Worm (Caenorhabditis elegans): ENCODE results near the gene T04C12.33.

T04C12.33 gene

DNA sequence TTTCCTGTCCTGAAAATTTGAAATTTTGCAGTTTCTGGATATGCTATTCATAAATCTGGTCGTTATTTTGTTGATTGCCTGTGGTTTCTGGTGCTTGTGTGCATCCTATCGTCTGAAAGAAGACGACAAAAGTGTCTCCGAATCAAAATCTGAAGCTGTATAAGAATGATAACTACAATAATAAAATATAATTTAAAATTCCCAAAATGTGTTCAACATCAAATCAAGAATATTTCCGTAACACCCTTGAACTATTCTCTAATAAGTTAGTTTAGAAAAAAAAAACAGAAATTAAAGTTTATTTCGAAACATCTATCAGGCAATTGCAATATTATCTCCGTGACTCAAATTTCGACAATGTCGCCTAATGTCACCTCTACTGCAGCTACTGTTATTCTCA lies 11.5 kb upstream of the T04C12.33 start, which contains the start of gene C45B11.8:
TSS of gene C45B11.8 (plus strand) at position 301 of the 400 bp plus-strand sequence.
- TF ChIP-seq mab-5 (tag; optimal IDR thresholded peaks at IDR 0.05) = no peak
- no peak for TF ChIP-seq unc-62 (GFP tag; optimal IDR thresholded peaks at IDR 0.05)
- no peak for TF ChIP-seq elt-3 (tag; optimal IDR thresholded peaks at IDR 0.05)
- TF ChIP-seq lsy-2 (tag; optimal IDR thresholded peaks at IDR 0.05) = no peak
- no peak for TF ChIP-seq R02D3.7 (tag; optimal IDR thresholded peaks at IDR 0.05)
- TF ChIP-seq ztf-1 (GFP tag; conservative IDR thresholded peaks at IDR 0.05) = no peak
- TF ChIP-seq ztf-4 (tag; optimal IDR thresholded peaks at IDR 0.05) = no peak
- no peak for TF ChIP-seq mbf-1 (tag; optimal IDR thresholded peaks at IDR 0.05)
- no peak for TF ChIP-seq crh-2 (tag; optimal IDR thresholded peaks at IDR 0.05)
- TF ChIP-seq Y55F3AM.14 (GFP tag; optimal IDR thresholded peaks at IDR 0.05) = no peak
- TF ChIP-seq ztf-11 (tag; optimal IDR thresholded peaks at IDR 0.05) = no peak
- no peak for TF ChIP-seq gmeb-1 (tag; optimal IDR thresholded peaks at IDR 0.05)
- TF ChIP-seq peb-1 (tag; optimal IDR thresholded peaks at IDR 0.05) = no peak

DNA sequence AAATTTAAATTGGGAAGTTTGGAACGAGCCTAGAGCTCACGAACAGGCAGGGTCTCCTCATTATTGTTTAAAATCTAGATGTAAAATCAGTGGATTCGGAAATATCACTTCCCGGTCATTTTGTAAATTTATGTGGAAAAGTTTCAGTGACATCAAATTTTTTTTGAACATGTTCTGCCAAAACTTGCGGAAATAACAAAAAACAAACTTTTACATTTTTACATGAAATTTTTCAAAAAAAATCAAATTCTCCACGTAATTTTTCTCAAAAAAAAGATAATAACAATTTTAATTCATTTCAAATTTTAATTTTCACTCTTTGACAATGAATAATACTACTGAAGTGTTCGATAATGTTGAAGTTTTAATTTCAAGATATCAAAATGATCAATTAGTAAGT lies 10.5 kb upstream of the T04C12.33 start, which contains the start of gene C45B11.5:
TSS of gene C45B11.5 (plus strand) at position 301 of the 400 bp plus-strand sequence.
- TF ChIP-seq nhr-11 (tag; optimal IDR thresholded peaks at IDR 0.05) (no peak), C34F6.9 (tag; optimal IDR thresholded peaks at IDR 0.05) (no peak), egl-27 (tag; optimal IDR thresholded peaks at IDR 0.05) (no peak), mab-5 (tag; optimal IDR thresholded peaks at IDR 0.05) (no peak), skn-1 (tag; optimal IDR thresholded peaks at IDR 0.05) (no peak), nhr-25 (tag; optimal IDR thresholded peaks at IDR 0.05) (no peak), F13H6.1 (tag; optimal IDR thresholded peaks at IDR 0.05) (no peak), peb-1 (tag; optimal IDR thresholded peaks at IDR 0.05) (no peak), crh-2 (tag; optimal IDR thresholded peaks at IDR 0.05) (no peak), ztf-1 (GFP tag; conservative IDR thresholded peaks at IDR 0.05) (no peak), nhr-21 (tag; optimal IDR thresholded peaks at IDR 0.05) (no peak), Y55F3AM.14 (GFP tag; optimal IDR thresholded peaks at IDR 0.05) (no peak), mbf-1 (tag; optimal IDR thresholded peaks at IDR 0.05) (no peak), gmeb-1 (tag; optimal IDR thresholded peaks at IDR 0.05) (no peak), mdl-1 (tag; optimal IDR thresholded peaks at IDR 0.05) (no peak), aly-2 (tag; optimal IDR thresholded peaks at IDR 0.05) (no peak), snpc-4 (tag; optimal IDR thresholded peaks at IDR 0.05) (no peak), nhr-237 (tag; optimal IDR thresholded peaks at IDR 0.05) (no peak), ztf-4 (tag; optimal IDR thresholded peaks at IDR 0.05) (no peak), lin-11 (tag; optimal IDR thresholded peaks at IDR 0.05) (no peak)

DNA sequence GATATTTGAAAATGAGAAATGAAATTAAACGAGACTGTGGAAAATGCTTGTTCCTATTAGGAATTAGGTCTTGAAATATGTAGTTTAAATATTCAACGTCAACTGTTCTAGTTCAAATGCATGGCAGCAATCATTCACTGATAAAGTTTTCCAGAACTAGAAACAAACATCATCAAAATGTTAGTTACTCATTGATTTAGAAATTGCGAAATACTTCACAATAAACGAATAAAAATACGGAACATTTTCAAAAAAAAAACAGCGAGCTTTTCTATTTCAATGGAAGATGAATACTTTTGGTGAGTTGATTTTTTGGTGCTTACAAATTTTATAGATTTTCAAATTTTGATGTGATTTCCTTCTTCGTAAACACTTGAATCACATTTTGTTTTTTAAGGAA lies 9.5 kb upstream of the T04C12.33 start, which contains the start of gene C45B11.2:
TSS of gene C45B11.2 (plus strand) at position 173 of the 400 bp plus-strand sequence.
- TF ChIP-seq fos-1 (tag; optimal IDR thresholded peaks at IDR 0.05) (peak; percentile 37), nhr-129 (tag; optimal IDR thresholded peaks at IDR 0.05) (peak; percentile 52), nhr-23 (tag; optimal IDR thresholded peaks at IDR 0.05) (no peak), aly-2 (tag; optimal IDR thresholded peaks at IDR 0.05) (no peak), skn-1 (tag; optimal IDR thresholded peaks at IDR 0.05) (no peak), nhr-12 (tag; optimal IDR thresholded peaks at IDR 0.05) (no peak)

DNA sequence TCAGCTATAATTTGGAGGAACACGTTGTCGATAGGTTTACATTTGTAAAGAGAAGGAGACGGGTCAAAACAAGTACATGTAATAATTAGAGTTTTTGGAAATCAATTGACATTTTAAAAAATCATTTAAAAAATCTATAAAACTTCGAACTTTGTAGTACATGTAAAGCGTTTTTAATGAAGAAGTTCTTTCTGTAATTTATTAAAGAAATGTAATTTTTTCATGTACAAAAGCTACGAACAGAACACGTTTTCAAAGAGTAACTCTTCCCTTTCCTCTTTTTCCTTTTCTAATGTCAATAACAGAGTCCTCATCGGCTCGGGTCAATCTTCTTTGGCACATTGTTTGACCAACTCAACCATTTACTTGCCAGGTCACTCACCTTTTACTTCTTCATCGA lies 8.3 kb upstream of the T04C12.33 start, which contains the start of gene C45B11.6:
TSS of gene C45B11.6 (plus strand) at position 301 of the 400 bp plus-strand sequence.
- no peak for TF ChIP-seq sma-3 (GFP tag; optimal IDR thresholded peaks at IDR 0.05)
- TF ChIP-seq mab-5 (tag; optimal IDR thresholded peaks at IDR 0.05) = no peak
- TF ChIP-seq R02D3.7 (tag; optimal IDR thresholded peaks at IDR 0.05) = no peak
- TF ChIP-seq blmp-1 (tag; optimal IDR thresholded peaks at IDR 0.05; ENCODE audit: insufficient read depth) = no peak

DNA sequence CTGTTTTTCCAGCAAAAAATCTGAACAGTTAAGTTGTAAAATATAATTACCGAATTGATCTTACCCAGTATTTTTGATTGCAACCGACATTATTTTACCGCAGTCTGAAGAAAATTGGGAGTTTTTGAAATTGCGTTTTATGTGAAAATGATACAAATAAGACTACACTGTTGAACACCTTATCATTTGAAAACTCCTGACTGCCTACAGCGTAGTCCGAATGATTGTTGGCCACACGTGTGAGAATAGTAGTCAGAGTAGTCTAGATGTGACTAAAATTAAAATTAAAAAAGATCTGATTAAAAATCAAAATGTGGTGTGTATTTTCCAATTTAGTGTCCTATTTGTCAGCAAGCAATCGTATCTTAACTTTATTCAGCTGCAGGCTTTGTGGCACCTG lies 5.3 kb upstream of the T04C12.33 start, which contains the start of gene dhs-18:
TSS of gene dhs-18 (minus strand) at position 104 of the 400 bp plus-strand sequence.
- TF ChIP-seq nhr-10 (tag; optimal IDR thresholded peaks at IDR 0.05) (no peak), mdl-1 (tag; optimal IDR thresholded peaks at IDR 0.05) (no peak), ama-1 (optimal IDR thresholded peaks at IDR 0.05) (no peak), F13H6.1 (tag; optimal IDR thresholded peaks at IDR 0.05) (no peak), crh-2 (tag; optimal IDR thresholded peaks at IDR 0.05) (peak; percentile 26), C34F6.9 (tag; optimal IDR thresholded peaks at IDR 0.05) (no peak), lsy-2 (tag; optimal IDR thresholded peaks at IDR 0.05) (no peak), sma-9 (GFP tag; optimal IDR thresholded peaks at IDR 0.05) (peak; percentile 30), sma-9 (tag; optimal IDR thresholded peaks at IDR 0.05) (no peak)

Data from whole organism, L2 larva.